Worm (Caenorhabditis elegans) whole organism, L3 larva: ENCODE results near the gene pcp-1.

ENCODE experiments used
- aly-2 ChIP-seq: fragments of 150-350 bp; optimal IDR thresholded peaks from 2 replicates; lab custom pipeline; 2014; ENCODE audit warnings: missing biosample characterization, missing genetic modification characterization
- elt-1 ChIP-seq: fragments of 150-350 bp; optimal IDR thresholded peaks from 2 replicates; lab custom pipeline; 2014; ENCODE audit warnings: missing biosample characterization, missing genetic modification characterization
- jun-1 ChIP-seq: fragments of 150-350 bp; optimal IDR thresholded peaks from 2 replicates; lab custom pipeline; 2014; ENCODE audit warnings: missing biosample characterization, missing genetic modification reagents, missing genetic modification characterization
- lin-39 ChIP-seq: fragments of 150-350 bp; optimal IDR thresholded peaks from 2 replicates; lab custom pipeline; 2018; ENCODE audit warnings: missing biosample characterization, missing genetic modification reagents, missing genetic modification characterization
- mdl-1 ChIP-seq: fragments of 150-350 bp; optimal IDR thresholded peaks from 2 replicates; lab custom pipeline; 2014; ENCODE audit warnings: missing biosample characterization, missing genetic modification characterization
- nhr-25 ChIP-seq: sonication (generic microtip); optimal IDR thresholded peaks from 2 replicates; lab custom pipeline; 2017; ENCODE audit warnings: missing biosample characterization, missing genetic modification characterization
- nhr-28 ChIP-seq: fragments of 150-350 bp; optimal IDR thresholded peaks from 2 replicates; lab custom pipeline; 2014; ENCODE audit warnings: missing biosample characterization, missing genetic modification characterization
- skn-1 ChIP-seq: fragments of 150-350 bp; optimal IDR thresholded peaks from 2 replicates; lab custom pipeline; 2014; ENCODE audit warnings: missing biosample characterization, missing genetic modification characterization

DNA sequence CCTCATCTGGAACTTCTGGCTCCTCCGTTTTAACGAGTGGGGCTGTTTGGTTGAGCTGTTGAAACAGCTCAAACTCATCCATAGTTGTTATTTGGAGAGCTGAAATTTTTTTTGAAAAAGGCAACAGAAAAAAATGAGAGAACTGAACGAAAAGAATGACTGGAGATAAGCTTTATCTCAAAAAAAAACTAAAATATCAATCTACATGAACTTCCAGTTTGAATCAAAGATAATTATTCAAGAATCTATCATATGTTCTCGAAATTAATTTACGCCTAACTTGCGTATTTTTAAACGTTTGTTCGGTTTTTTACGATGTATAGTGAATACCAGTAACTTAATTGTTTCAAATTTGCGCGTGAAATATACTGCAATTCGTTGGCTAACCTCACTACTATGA lies 49.3 kb upstream of the pcp-1 start, which contains the start of gene lin-13:
- TF ChIP-seq aly-2 (tag; lab: Kevin White, UChicago) (no peak), nhr-25 (no peak), elt-1 (tag; lab: Kevin White, UChicago) (no peak), jun-1 (no peak), skn-1 (tag; lab: Kevin White, UChicago) (no peak), lin-39 (no peak), mdl-1 (tag; lab: Kevin White, UChicago) (no peak), nhr-28 (tag; lab: Kevin White, UChicago) (no peak)
